Comparison of ENCODE assay signal across 2 fruit fly cellular contexts in the genomic region with DNA sequence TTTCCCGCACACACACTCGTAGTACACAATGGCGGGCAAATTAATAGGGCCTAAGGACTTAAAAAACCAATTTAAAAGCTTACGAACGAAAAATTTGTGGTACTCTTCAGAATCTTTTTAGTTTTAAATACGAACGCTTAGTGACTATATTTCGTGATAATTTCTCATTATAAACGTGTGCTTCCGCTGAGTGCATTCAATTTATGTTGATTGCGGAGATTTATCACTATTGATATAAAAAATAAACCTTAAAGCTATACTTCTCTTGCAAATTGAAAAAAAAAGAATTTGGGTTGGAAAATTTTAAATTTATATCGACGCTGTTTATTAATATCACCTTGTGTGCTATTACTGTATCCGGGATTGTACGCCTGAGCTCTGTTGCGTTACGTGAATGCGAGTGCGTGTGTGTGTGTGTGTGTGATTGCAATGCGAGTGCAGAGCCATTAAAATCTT.
TF ChIP-seq lines count a peak whose summit lies in the region.

No protein-coding gene starts in this region.

TF ChIP-seq in whole organism, embryonic, 481 proteins besides CTCF, POLR2A, EP300 and RAD21 (continued from another document and continues in another):
- TF ChIP-seq Hsf (GFP tag; optimal IDR thresholded peaks at IDR 0.05; lab: Kevin White, UChicago) (peak; percentile 73), CG4854 (GFP tag; optimal IDR thresholded peaks at IDR 0.05; lab: Kevin White, UChicago) (peak; percentile 26), lab (GFP tag; optimal IDR thresholded peaks at IDR 0.05; lab: Kevin White, UChicago) (peak; percentile 72), CG1602 (GFP tag; optimal IDR thresholded peaks at IDR 0.05; lab: Kevin White, UChicago) (peak; percentile 71), ac (GFP tag; optimal IDR thresholded peaks at IDR 0.05; lab: Kevin White, UChicago) (peak; percentile 53), CG3847 (GFP tag; IDR thresholded peaks at IDR 0.05; lab: Robert Waterston, UW) (peak; percentile 20; the same call in 1 of the 2 replicates), zen2 (GFP tag; IDR thresholded peaks at IDR 0.05; lab: Robert Waterston, UW; ENCODE audit: partially characterized antibody) (no peak), Sox100B (GFP tag; optimal IDR thresholded peaks at IDR 0.05; lab: Kevin White, UChicago) (peak; percentile 87), CG10267 (tag; optimal IDR thresholded peaks at IDR 0.05; lab: Kevin White, UChicago) (peak; percentile 77), CG10543 (GFP tag; optimal IDR thresholded peaks at IDR 0.05; lab: Kevin White, UChicago) (no peak), CG30431 (GFP tag; optimal IDR thresholded peaks at IDR 0.05; lab: Kevin White, UChicago) (peak; percentile 66), pfk (GFP tag; optimal IDR thresholded peaks at IDR 0.05; lab: Kevin White, UChicago) (no peak), caup (GFP tag; optimal IDR thresholded peaks at IDR 0.05; lab: Kevin White, UChicago; ENCODE audit: severe bottlenecking) (peak; percentile 41), Max (GFP tag; optimal IDR thresholded peaks at IDR 0.05; lab: Kevin White, UChicago) (peak; percentile 57), cato (GFP tag; optimal IDR thresholded peaks at IDR 0.05; lab: Kevin White, UChicago; ENCODE audit: borderline replicate concordance) (peak; percentile 24), dati (GFP tag; IDR thresholded peaks at IDR 0.05; lab: Robert Waterston, UW) (no peak), CG2120 (GFP tag; optimal IDR thresholded peaks at IDR 0.05; lab: Kevin White, UChicago) (peak; percentile 44), D19B (GFP tag; optimal IDR thresholded peaks at IDR 0.05; lab: Kevin White, UChicago) (peak; percentile 8), Bteb2 (GFP tag; optimal IDR thresholded peaks at IDR 0.05; lab: Kevin White, UChicago) (peak; percentile 14), ewg (GFP tag; optimal IDR thresholded peaks at IDR 0.05; lab: Kevin White, UChicago) (peak; percentile 42), Dip3 (GFP tag; optimal IDR thresholded peaks at IDR 0.05; lab: Kevin White, UChicago) (peak; percentile 32), CG8359 (GFP tag; optimal IDR thresholded peaks at IDR 0.05; lab: Kevin White, UChicago; ENCODE audit: borderline replicate concordance) (peak; percentile 61), CG4820 (GFP tag; optimal IDR thresholded peaks at IDR 0.05; lab: Kevin White, UChicago) (peak; percentile 80), cad (GFP tag; optimal IDR thresholded peaks at IDR 0.05; lab: Kevin White, UChicago) (no peak), Vsx1 (GFP tag; optimal IDR thresholded peaks at IDR 0.05; lab: Kevin White, UChicago) (peak; percentile 50), Rfx (GFP tag; IDR thresholded peaks at IDR 0.05; lab: Robert Waterston, UW) (no peak; the same call in 1 of the 2 replicates), CG14710 (tag; optimal IDR thresholded peaks at IDR 0.05; lab: Kevin White, UChicago) (peak; percentile 85), CG12659 (GFP tag; optimal IDR thresholded peaks at IDR 0.05; lab: Kevin White, UChicago) (peak; percentile 69), CG17186 (GFP tag; optimal IDR thresholded peaks at IDR 0.05; lab: Kevin White, UChicago) (no peak), Ets97D (GFP tag; optimal IDR thresholded peaks at IDR 0.05; lab: Kevin White, UChicago) (peak; percentile 37), rib (GFP tag; IDR thresholded peaks at IDR 0.05; lab: Robert Waterston, UW) (no peak), Hmx (GFP tag; optimal IDR thresholded peaks at IDR 0.05; lab: Kevin White, UChicago) (peak; percentile 36), CG12299 (tag; optimal IDR thresholded peaks at IDR 0.05; lab: Kevin White, UChicago) (peak; percentile 41), slbo (GFP tag; IDR thresholded peaks at IDR 0.05; lab: Robert Waterston, UW) (peak; percentile 37), CG4404 (GFP tag; IDR thresholded peaks at IDR 0.05; lab: Robert Waterston, UW) (peak; percentile 53), oc (tag; optimal IDR thresholded peaks at IDR 0.05; lab: Kevin White, UChicago) (no peak), pnt (GFP tag; optimal IDR thresholded peaks at IDR 0.05; lab: Kevin White, UChicago) (peak; percentile 61), CG17568 (GFP tag; optimal IDR thresholded peaks at IDR 0.05; lab: Kevin White, UChicago) (peak; percentile 26), wdn (GFP tag; IDR thresholded peaks at IDR 0.05; lab: Robert Waterston, UW) (no peak), slou (GFP tag; optimal IDR thresholded peaks at IDR 0.05; lab: Kevin White, UChicago) (peak; percentile 52), cwo (GFP tag; optimal IDR thresholded peaks at IDR 0.05; lab: Kevin White, UChicago) (peak; percentile 36), br (optimal IDR thresholded peaks at IDR 0.05; lab: Kevin White, UChicago) (no peak), CG10274 (GFP tag; optimal IDR thresholded peaks at IDR 0.05; lab: Kevin White, UChicago) (peak; percentile 50), stwl (tag; optimal IDR thresholded peaks at IDR 0.05; lab: Kevin White, UChicago) (peak; percentile 7), CG6689 (GFP tag; IDR thresholded peaks at IDR 0.05; lab: Robert Waterston, UW) (peak; percentile 79), CoRest (tag; optimal IDR thresholded peaks at IDR 0.05; lab: Kevin White, UChicago) (peak; percentile 75), Dp (GFP tag; optimal IDR thresholded peaks at IDR 0.05; lab: Kevin White, UChicago) (no peak), CG8281 (tag; optimal IDR thresholded peaks at IDR 0.05; lab: Kevin White, UChicago) (peak; percentile 40), CG7839 (tag; optimal IDR thresholded peaks at IDR 0.05; lab: Kevin White, UChicago) (peak; percentile 86), CG1603 (tag; optimal IDR thresholded peaks at IDR 0.05; lab: Kevin White, UChicago) (peak; percentile 11), vfl (GFP tag; optimal IDR thresholded peaks at IDR 0.05; lab: Kevin White, UChicago) (peak; percentile 52), CG11723 (GFP tag; optimal IDR thresholded peaks at IDR 0.05; lab: Kevin White, UChicago) (peak; percentile 51), Sry-β (GFP tag; optimal IDR thresholded peaks at IDR 0.05; lab: Kevin White, UChicago) (peak; percentile 14), HLH54F (GFP tag; optimal IDR thresholded peaks at IDR 0.05; lab: Kevin White, UChicago) (peak; percentile 32), CG17829 (tag; optimal IDR thresholded peaks at IDR 0.05; lab: Kevin White, UChicago) (peak; percentile 78), nmo (GFP tag; optimal IDR thresholded peaks at IDR 0.05; lab: Kevin White, UChicago) (peak; percentile 87), prd (optimal IDR thresholded peaks at IDR 0.05; lab: Kevin White, UChicago) (no peak), prd (GFP tag; IDR thresholded peaks at IDR 0.05; lab: Robert Waterston, UW) (no peak; the same call in 1 of the 3 replicates), zfh2 (GFP tag; optimal IDR thresholded peaks at IDR 0.05; lab: Kevin White, UChicago) (peak; percentile 1), dpn (GFP tag; optimal IDR thresholded peaks at IDR 0.05; lab: Kevin White, UChicago) (peak; percentile 53), C15 (GFP tag; IDR thresholded peaks at IDR 0.05; lab: Robert Waterston, UW) (no peak), CG11093 (GFP tag; IDR thresholded peaks at IDR 0.05; lab: Robert Waterston, UW) (0 out of 3 replicates have a peak, but pooled peaks have one; percentile 45)

TF ChIP-seq in whole organism, prepupa, 60 proteins besides CTCF, POLR2A, EP300 and RAD21 (continued from another document):
- TF ChIP-seq Lpt (GFP tag; optimal IDR thresholded peaks at IDR 0.05; lab: Kevin White, UChicago) (peak; percentile 95), fkh (GFP tag; optimal IDR thresholded peaks at IDR 0.05; lab: Kevin White, UChicago) (peak; percentile 24), CG8632 (GFP tag; optimal IDR thresholded peaks at IDR 0.05; lab: Kevin White, UChicago) (peak; percentile 94), CG34406 (GFP tag; optimal IDR thresholded peaks at IDR 0.05; lab: Kevin White, UChicago) (peak; percentile 97), Sox14 (GFP tag; optimal IDR thresholded peaks at IDR 0.05; lab: Kevin White, UChicago) (peak; percentile 96), CG31627 (GFP tag; optimal IDR thresholded peaks at IDR 0.05; lab: Kevin White, UChicago) (peak; percentile 96), Ets96B (tag; optimal IDR thresholded peaks at IDR 0.05; lab: Kevin White, UChicago) (peak; percentile 91), CG3032 (tag; optimal IDR thresholded peaks at IDR 0.05; lab: Kevin White, UChicago) (peak; percentile 91), Hr39 (GFP tag; optimal IDR thresholded peaks at IDR 0.05; lab: Kevin White, UChicago) (peak; percentile 96), Blimp-1 (GFP tag; optimal IDR thresholded peaks at IDR 0.05; lab: Kevin White, UChicago) (peak; percentile 91), CG32006 (GFP tag; optimal IDR thresholded peaks at IDR 0.05; lab: Kevin White, UChicago) (peak; percentile 98)
